Worm (Caenorhabditis elegans): ENCODE results near the gene cnc-1.

The cnc-1 gene

ce11 chrV:1414615-1415433, 29.3 kb downstream of the cnc-1 start:
- TF ChIP-seq ztf-23 (GFP tag; IDR thresholded peaks at IDR 0.05) (no peak), T22C8.4 (GFP tag; IDR thresholded peaks at IDR 0.05) (no peak), cog-1 (tag; optimal IDR thresholded peaks at IDR 0.05) (no peak), ref-1 (GFP tag; conservative IDR thresholded peaks at IDR 0.05) (no peak), klf-2 (GFP tag; conservative IDR thresholded peaks at IDR 0.05) (no peak), tab-1 (GFP tag; IDR thresholded peaks at IDR 0.05) (no peak), flt-1 (GFP tag; IDR thresholded peaks at IDR 0.05) (no peak), med-1 (GFP tag; optimal IDR thresholded peaks at IDR 0.05; ENCODE audit: insufficient read depth) (no peak), ztf-29 (GFP tag; IDR thresholded peaks at IDR 0.05) (no peak)

ce11 chrV:1411459-1411858, 32.6 kb downstream of the cnc-1 start, which contains the start of gene snt-5:
Gene snt-5, minus strand, starts transcription at chrV:1411559.
- TF ChIP-seq T22C8.4 (GFP tag; IDR thresholded peaks at IDR 0.05), result no peak
- TF ChIP-seq cog-1 (tag; optimal IDR thresholded peaks at IDR 0.05), result no peak
- no peak for TF ChIP-seq med-1 (GFP tag; optimal IDR thresholded peaks at IDR 0.05; ENCODE audit: insufficient read depth)
- TF ChIP-seq flt-1 (GFP tag; IDR thresholded peaks at IDR 0.05), result no peak
- no peak for TF ChIP-seq ztf-29 (GFP tag; IDR thresholded peaks at IDR 0.05)
- TF ChIP-seq ztf-23 (GFP tag; IDR thresholded peaks at IDR 0.05), result no peak
- no peak for TF ChIP-seq tab-1 (GFP tag; IDR thresholded peaks at IDR 0.05)
- no peak for TF ChIP-seq ref-1 (GFP tag; conservative IDR thresholded peaks at IDR 0.05)
- TF ChIP-seq klf-2 (GFP tag; conservative IDR thresholded peaks at IDR 0.05), result no peak

ce11 chrV:1410727-1411126, 33.4 kb downstream of the cnc-1 start:
- TF ChIP-seq flt-1 (GFP tag; IDR thresholded peaks at IDR 0.05) (no peak), tab-1 (GFP tag; IDR thresholded peaks at IDR 0.05) (no peak), med-1 (GFP tag; optimal IDR thresholded peaks at IDR 0.05; ENCODE audit: insufficient read depth) (no peak), ref-1 (GFP tag; conservative IDR thresholded peaks at IDR 0.05) (no peak), cog-1 (tag; optimal IDR thresholded peaks at IDR 0.05) (no peak), klf-2 (GFP tag; conservative IDR thresholded peaks at IDR 0.05) (no peak), T22C8.4 (GFP tag; IDR thresholded peaks at IDR 0.05) (no peak), ztf-29 (GFP tag; IDR thresholded peaks at IDR 0.05) (no peak), ztf-23 (GFP tag; IDR thresholded peaks at IDR 0.05) (no peak)

- no peak for TF ChIP-seq flt-1 (GFP tag; IDR thresholded peaks at IDR 0.05)
- TF ChIP-seq ref-1 (GFP tag; conservative IDR thresholded peaks at IDR 0.05), result no peak
- no peak for TF ChIP-seq ztf-29 (GFP tag; IDR thresholded peaks at IDR 0.05)
- TF ChIP-seq T22C8.4 (GFP tag; IDR thresholded peaks at IDR 0.05), result no peak
- TF ChIP-seq cog-1 (tag; optimal IDR thresholded peaks at IDR 0.05), result no peak
These were observed 36.0 kb downstream of the cnc-1 start for ce11 chrV:1408116-1408515.
